Fruit fly (Drosophila melanogaster): ENCODE data around the gene Sgs4.

The Sgs4 gene

DNA sequence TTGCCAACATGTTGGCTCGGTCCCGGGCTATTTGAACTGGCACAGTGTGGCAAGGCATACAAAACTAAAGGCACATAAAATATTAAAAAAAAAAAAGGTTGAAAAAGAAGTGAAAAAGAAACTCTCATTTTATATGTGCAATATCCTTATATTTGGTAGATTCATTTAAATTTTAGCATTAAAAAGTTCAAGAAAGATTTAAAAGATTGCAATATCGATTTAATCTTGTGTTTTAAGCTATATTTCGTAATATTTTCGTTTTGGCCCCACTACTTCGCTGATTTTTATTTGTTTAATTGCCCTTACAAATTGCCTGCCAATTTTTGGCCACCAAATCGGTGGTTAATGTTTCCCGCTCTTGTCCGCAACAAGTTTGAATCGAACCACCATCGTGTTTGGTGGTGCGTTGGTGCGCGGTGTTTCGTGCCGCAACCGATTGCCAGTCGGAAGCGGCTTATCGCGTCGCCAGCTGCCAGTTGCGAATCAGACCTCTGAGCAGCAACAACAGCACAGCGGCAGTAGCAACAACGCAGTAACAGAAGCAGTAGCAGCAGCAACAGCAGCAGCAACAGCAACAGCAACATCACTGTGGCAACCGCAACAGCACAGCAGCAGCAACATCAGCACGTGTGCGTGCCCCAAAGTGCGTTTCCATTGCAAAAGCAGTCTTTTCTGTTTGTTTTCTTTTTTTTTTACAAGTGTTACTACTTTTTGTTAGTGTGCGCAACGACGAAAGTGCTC is 5.8 kb downstream of the Sgs4 start (continued):
- TF ChIP-seq Hr3 (GFP tag; optimal IDR thresholded peaks at IDR 0.05) (peak; percentile 96), lola (GFP tag; optimal IDR thresholded peaks at IDR 0.05) (peak in 1 of 3 experiments; percentile 82), CG10959 (GFP tag; IDR thresholded peaks at IDR 0.05) (peak; percentile 61), CG34422 (GFP tag; IDR thresholded peaks at IDR 0.05) (peak; percentile 91; the same call in 2 of the 3 replicates), odd (GFP tag; optimal IDR thresholded peaks at IDR 0.05) (peak; percentile 96), crc (GFP tag; optimal IDR thresholded peaks at IDR 0.05) (peak; percentile 74), CG13424 (tag; optimal IDR thresholded peaks at IDR 0.05) (peak; percentile 96), ap (GFP tag; IDR thresholded peaks at IDR 0.05) (peak; percentile 85), psq (GFP tag; optimal IDR thresholded peaks at IDR 0.05) (peak; percentile 81), D (optimal IDR thresholded peaks at IDR 0.05) (no peak), D (GFP tag; optimal IDR thresholded peaks at IDR 0.05) (peak; percentile 94), Max (GFP tag; optimal IDR thresholded peaks at IDR 0.05) (peak; percentile 94), row (GFP tag; IDR thresholded peaks at IDR 0.05) (peak; percentile 91), CG12071 (GFP tag; optimal IDR thresholded peaks at IDR 0.05) (peak; percentile 72), CG4854 (GFP tag; optimal IDR thresholded peaks at IDR 0.05) (peak; percentile 93), CG12659 (GFP tag; optimal IDR thresholded peaks at IDR 0.05) (peak; percentile 98), trh (GFP tag; optimal IDR thresholded peaks at IDR 0.05) (peak; percentile 78), lilli (GFP tag; optimal IDR thresholded peaks at IDR 0.05) (peak; percentile 97), Poxn (GFP tag; IDR thresholded peaks at IDR 0.05) (peak; percentile 85), Bteb2 (GFP tag; optimal IDR thresholded peaks at IDR 0.05) (peak; percentile 93), CG5245 (GFP tag; optimal IDR thresholded peaks at IDR 0.05) (peak; percentile 90), p53 (GFP tag; optimal IDR thresholded peaks at IDR 0.05) (peak; percentile 3), CG2678 (tag; optimal IDR thresholded peaks at IDR 0.05) (peak; percentile 98), dpn (GFP tag; optimal IDR thresholded peaks at IDR 0.05) (peak; percentile 89 to 94), CG11398 (GFP tag; optimal IDR thresholded peaks at IDR 0.05) (peak; percentile 91), Rx (GFP tag; IDR thresholded peaks at IDR 0.05) (peak; percentile 63), dmrt99B (tag; optimal IDR thresholded peaks at IDR 0.05) (peak; percentile 95), Spps (tag; optimal IDR thresholded peaks at IDR 0.05) (peak; percentile 74), NK7.1 (GFP tag; optimal IDR thresholded peaks at IDR 0.05) (peak; percentile 75), CG17361 (GFP tag; IDR thresholded peaks at IDR 0.05) (peak; percentile 97), hbn (GFP tag; IDR thresholded peaks at IDR 0.05; ENCODE audit: partially characterized antibody) (no peak), NFAT (GFP tag; IDR thresholded peaks at IDR 0.05) (peak; percentile 86), Hand (GFP tag; optimal IDR thresholded peaks at IDR 0.05) (peak; percentile 96), Sry-β (GFP tag; optimal IDR thresholded peaks at IDR 0.05) (peak; percentile 37), bowl (GFP tag; IDR thresholded peaks at IDR 0.05) (peak; percentile 15; the same call in 1 of the 2 replicates), CG6791 (GFP tag; IDR thresholded peaks at IDR 0.05; ENCODE audit: partially characterized antibody) (0 out of 3 replicates have a peak, but pooled peaks have one; percentile 27), CG9437 (GFP tag; optimal IDR thresholded peaks at IDR 0.05) (peak; percentile 93), her (GFP tag; optimal IDR thresholded peaks at IDR 0.05) (peak; percentile 88), CG12299 (tag; optimal IDR thresholded peaks at IDR 0.05) (peak; percentile 92), Hr39 (optimal IDR thresholded peaks at IDR 0.05) (no peak), luna (GFP tag; optimal IDR thresholded peaks at IDR 0.05) (peak; percentile 35), sc (optimal IDR thresholded peaks at IDR 0.05) (no peak), sc (GFP tag; optimal IDR thresholded peaks at IDR 0.05) (peak; percentile 86), lab (GFP tag; optimal IDR thresholded peaks at IDR 0.05) (peak; percentile 98), Ssrp (tag; optimal IDR thresholded peaks at IDR 0.05) (peak; percentile 93), mirr (GFP tag; optimal IDR thresholded peaks at IDR 0.05) (peak; percentile 43), Scr (GFP tag; IDR thresholded peaks at IDR 0.05; ENCODE audit: partially characterized antibody) (no peak), Fer2 (tag; optimal IDR thresholded peaks at IDR 0.05) (peak; percentile 92), nerfin-2 (GFP tag; IDR thresholded peaks at IDR 0.05; ENCODE audit: partially characterized antibody) (no peak)

Measured in whole organism, embryonic.